Fruit fly (Drosophila melanogaster) whole organism: ENCODE measurements around the gene Vm26Ab.

Experiments used
- CG8478 ChIP-seq: fragments of >200 bp; optimal IDR thresholded peaks from 2 replicates; lab custom pipeline; 2018; ENCODE audit warnings: inconsistent platforms
- EcR ChIP-seq, 2 experiments: fragments of >200 bp; optimal IDR thresholded peaks; 2 replicates each; lab custom pipeline; 2017; ENCODE audit warnings: missing biosample characterization in 2 of 2, missing genetic modification characterization in 2 of 2, missing genetic modification reagents in 2 of 2
- pan ChIP-seq: fragments of >200 bp; optimal IDR thresholded peaks from 2 replicates; lab custom pipeline; 2017
- psq ChIP-seq: fragments of >200 bp; optimal IDR thresholded peaks from 2 replicates; lab custom pipeline; 2017

DNA sequence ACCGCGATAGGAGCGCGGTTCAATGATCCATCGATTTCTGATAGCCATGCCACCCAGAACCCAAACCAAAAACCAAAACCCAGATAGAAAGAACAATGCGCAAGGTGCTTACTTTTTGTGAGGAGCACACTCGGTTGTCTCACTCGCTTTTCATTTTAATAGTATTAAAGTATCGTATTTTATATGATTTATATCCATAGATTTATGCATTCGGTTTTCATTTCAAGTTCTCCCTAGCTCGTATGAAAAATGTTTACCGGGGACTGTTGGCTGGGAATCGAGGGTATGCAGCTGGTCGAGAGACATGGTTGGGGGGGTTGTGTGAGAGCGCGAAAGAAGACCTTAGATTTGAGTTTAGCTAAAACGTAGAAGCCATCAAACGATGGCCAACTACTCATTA, 15.2 kb downstream of the Vm26Ab start:
- TF ChIP-seq CG8478 (lab: Kevin White, UChicago), result no peak
- no peak for TF ChIP-seq psq
- no peak for TF ChIP-seq EcR (GFP tag; optimal IDR thresholded peaks at IDR 0.05; lab: Kevin White, UChicago)
- peak; percentile 51 for TF ChIP-seq pan (lab: Kevin White, UChicago)
